Worm (Caenorhabditis elegans) whole organism, L4/young adult: ENCODE measurements around the gene F01D5.6.
"Not testable (repeated sequence)": the region's sequence is repeated elsewhere in the genome, so short reads cannot be mapped to it uniquely, and the experiment has no call there.

ENCODE experiments used
- W03F9.2 ChIP-seq: fragments of 150-350 bp; optimal IDR thresholded peaks from 2 replicates; lab custom pipeline; 2014; ENCODE audit warnings: missing biosample characterization, missing genetic modification characterization
- dao-5 ChIP-seq: sonication (generic microtip); optimal IDR thresholded peaks from 2 replicates; lab custom pipeline; 2016; ENCODE audit warnings: missing genotype, missing genetic modification characterization, moderate library complexity, missing compliant biosample characterization
- him-1 ChIP-seq: sonication (generic microtip); optimal IDR thresholded peaks from 2 replicates; lab custom pipeline; 2016; ENCODE audit warnings: missing genotype, missing genetic modification reagents, missing genetic modification characterization, missing compliant biosample characterization

The F01D5.6 gene

DNA sequence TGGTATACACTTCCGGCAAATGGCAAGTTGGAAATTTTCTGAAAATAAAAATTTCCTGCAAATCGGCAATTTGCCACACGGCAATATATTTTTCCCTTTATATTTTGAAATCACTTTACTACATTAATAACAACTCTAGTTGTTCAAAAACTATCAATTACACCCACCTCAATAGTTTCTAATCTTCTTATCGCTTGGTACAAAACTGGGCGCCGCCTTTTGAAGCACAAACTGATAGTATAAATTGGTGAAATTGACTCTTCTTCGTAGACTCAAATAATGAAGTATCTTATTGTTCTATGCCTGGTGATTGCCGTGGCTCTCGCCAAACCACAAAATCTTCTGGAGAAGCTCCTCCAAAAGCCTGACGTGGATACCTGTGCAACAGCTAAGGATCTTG is 25.2 kb upstream of the F01D5.6 start, which contains the start of gene Y39G8B.9:
Y39G8B.9 (plus strand) TSS at position 269 of the 400 bp plus-strand sequence.
- TF ChIP-seq W03F9.2 (tag; lab: Kevin White, UChicago) (no peak), him-1 (tag; lab: Kevin White, UChicago) (no peak), dao-5 (tag; lab: Kevin White, UChicago) (no peak)

DNA sequence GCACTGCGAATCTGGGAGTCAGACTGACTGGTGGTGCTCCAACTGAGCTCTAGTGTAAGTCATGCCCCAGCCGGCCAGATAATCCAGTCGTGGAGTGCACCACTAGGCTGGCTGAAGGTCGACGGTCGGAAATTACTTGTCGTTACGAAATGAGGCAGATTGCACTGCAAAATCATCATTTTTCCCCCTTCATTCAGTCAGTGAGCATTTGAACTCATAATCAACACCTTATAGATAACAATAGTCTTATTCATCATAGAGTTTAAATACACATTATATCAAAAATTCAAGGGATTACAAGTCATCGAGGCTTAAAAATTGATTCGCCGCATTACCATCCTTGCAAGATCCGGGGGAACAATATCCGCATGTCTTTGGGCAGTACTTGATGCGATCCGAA is 24.5 kb upstream of the F01D5.6 start:
- TF ChIP-seq W03F9.2 (tag; lab: Kevin White, UChicago), result no peak

DNA sequence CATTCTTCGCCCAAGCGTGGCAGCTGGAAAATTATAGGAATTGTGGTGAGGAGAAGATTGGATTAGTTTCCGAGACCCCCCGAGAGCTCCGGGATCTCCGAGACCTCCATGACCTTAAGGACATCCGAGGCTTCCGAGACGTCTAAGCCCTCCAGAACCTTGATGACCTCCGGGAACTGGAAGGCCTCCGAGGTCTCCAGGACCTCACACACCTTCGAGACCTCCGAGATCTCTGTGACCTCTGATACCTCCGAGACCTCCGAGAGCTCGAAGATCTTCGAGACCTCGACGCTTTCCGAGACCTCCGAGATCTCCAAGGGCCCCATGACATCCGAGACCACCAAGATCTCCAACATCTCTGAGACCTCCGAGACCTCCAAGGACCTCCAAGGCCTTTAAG is 24.1 kb upstream of the F01D5.6 start:
- TF ChIP-seq him-1 (tag; lab: Kevin White, UChicago) (no peak), dao-5 (tag; lab: Kevin White, UChicago) (no peak), W03F9.2 (tag; lab: Kevin White, UChicago) (no peak)

DNA sequence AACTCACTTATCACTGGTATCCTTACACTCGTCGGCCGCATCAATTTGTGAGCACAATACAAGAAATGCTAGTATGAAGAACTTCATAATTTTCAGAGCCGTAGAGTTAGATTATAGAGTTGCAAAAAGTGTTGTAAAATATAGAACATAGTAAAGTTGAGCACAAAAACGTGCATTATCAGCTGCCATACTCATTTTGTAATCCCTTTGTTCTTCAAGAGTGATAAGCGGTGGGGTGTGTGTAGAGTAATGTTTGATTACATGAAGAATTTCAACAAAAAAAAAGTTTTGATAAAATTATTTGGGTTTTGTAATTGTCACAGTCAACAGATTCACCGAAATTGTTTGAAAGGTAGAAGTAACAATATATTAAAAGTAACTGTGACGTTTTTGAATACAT is 23.4 kb upstream of the F01D5.6 start, which contains the start of the genes Y39G8B.13 and Y39G8B.10:
Y39G8B.13 (minus strand) TSS at position 125 of the 400 bp plus-strand sequence.
Y39G8B.10 (minus strand) TSS at position 193 of the 400 bp plus-strand sequence.
- TF ChIP-seq him-1 (tag; lab: Kevin White, UChicago), result no peak
- no peak for TF ChIP-seq W03F9.2 (tag; lab: Kevin White, UChicago)
- TF ChIP-seq dao-5 (tag; lab: Kevin White, UChicago), result no peak

DNA sequence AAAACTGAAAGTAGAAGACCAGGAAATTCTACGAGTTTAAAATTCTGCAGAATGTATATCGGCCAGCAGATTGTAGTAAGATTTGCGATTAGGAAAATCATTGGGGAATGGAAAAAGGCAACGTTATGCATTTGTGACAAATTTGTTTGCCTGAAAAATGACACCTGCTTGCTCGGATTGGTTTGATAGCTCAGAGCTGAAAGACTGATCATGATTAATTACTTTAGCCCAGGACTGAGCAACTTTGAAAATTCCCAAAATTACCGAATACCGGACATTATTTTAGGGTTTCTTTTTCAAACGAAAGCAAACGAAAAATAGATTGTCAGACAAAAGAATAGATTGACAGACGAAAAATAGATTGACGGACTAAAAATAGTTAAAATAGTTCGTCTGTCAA is 21.8 kb upstream of the F01D5.6 start, which contains the start of gene sre-47:
sre-47 (minus strand) TSS at position 101 of the 400 bp plus-strand sequence.
- no peak for TF ChIP-seq him-1 (tag; lab: Kevin White, UChicago)
- no peak for TF ChIP-seq dao-5 (tag; lab: Kevin White, UChicago)
- no peak for TF ChIP-seq W03F9.2 (tag; lab: Kevin White, UChicago)

DNA sequence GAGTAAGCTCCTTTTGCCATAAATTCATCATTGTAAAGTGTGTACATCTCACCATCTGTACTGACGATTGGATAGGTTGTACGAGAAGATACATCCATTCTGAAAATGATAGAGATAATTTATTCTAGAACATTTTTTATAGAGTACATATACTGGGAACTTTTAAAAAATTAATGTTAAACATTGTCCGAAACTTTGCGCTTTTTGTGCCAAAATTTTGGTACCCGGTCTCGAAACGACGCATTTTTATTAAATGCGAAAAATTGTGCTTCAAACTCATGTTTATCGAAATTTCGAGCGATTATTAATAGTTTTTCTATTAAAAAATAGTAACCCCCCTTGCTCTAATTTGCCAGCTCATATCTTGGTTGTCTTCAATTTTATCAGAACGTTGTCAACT is 14.6 kb upstream of the F01D5.6 start, which contains the start of gene Y39G8B.5:
Y39G8B.5 (minus strand) TSS at position 101 of the 400 bp plus-strand sequence.
- TF ChIP-seq W03F9.2 (tag; lab: Kevin White, UChicago), result no peak
- no peak for TF ChIP-seq him-1 (tag; lab: Kevin White, UChicago)
- no peak for TF ChIP-seq dao-5 (tag; lab: Kevin White, UChicago)

DNA sequence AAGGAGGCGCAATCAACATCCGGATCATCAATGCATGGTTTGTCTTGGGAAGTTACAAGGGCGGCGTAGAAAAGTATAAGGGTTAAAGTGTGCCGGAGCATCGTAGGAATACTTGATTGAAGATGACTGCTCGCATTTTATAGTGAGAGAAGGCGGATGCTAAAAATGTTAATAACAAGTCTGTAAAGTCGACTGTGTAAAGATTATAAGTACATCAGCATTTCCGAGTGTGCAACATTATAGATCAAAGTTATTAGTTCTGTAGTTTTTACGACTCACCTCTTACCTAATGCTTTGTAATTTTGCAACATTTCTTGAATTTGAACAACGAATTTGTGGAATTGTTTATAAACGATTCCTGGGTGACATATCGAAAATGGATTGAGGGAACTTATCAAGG is 11.4 kb upstream of the F01D5.6 start, which contains the start of gene Y39G8B.7:
Y39G8B.7 (minus strand) TSS at position 101 of the 400 bp plus-strand sequence.
- TF ChIP-seq him-1 (tag; lab: Kevin White, UChicago) (no peak), W03F9.2 (tag; lab: Kevin White, UChicago) (no peak), dao-5 (tag; lab: Kevin White, UChicago) (no peak)

DNA sequence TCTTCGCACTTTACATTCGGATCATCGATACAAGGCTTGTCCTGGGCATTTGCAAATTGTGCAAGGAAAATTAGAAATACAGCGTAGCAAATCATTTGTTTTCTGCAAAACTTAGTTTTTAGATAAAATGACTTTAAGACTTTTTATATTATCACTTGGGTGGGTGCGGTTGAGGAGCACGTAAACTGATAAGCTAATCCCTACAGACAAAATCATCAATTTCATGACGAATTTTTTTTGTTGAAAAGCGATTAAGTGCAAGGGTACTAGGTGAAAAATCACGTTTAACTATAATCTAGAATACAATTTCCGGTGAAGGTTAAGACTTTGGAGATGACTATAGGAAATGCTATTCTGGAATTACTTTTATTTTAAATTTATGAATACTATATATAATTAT is 8.8 kb upstream of the F01D5.6 start, which contains the start of gene F01D5.1:
F01D5.1 (minus strand) TSS at position 105 of the 400 bp plus-strand sequence.
- TF ChIP-seq dao-5 (tag; lab: Kevin White, UChicago) (no peak), him-1 (tag; lab: Kevin White, UChicago) (no peak), W03F9.2 (tag; lab: Kevin White, UChicago) (no peak)

DNA sequence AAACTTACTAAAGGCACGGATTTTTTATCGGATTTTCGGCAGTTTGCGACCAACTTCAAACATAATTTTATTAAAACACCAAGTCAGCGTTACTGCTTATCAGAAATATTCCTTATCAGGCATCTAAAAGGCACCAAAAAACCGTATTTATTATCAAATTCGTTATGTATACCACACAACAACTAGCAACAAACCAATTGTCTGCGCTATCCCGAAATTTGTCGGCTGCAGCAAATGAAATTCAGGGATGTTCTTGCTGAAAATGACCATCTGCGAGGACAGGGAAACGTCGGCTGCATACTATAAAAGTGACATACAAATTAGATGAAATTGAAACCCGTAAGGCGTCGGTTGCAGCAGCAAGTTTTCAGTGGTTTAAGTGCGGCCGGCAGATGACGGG is 8.3 kb upstream of the F01D5.6 start:
- TF ChIP-seq him-1 (tag; lab: Kevin White, UChicago), result no peak
- TF ChIP-seq W03F9.2 (tag; lab: Kevin White, UChicago), result no peak
- no peak for TF ChIP-seq dao-5 (tag; lab: Kevin White, UChicago)

DNA sequence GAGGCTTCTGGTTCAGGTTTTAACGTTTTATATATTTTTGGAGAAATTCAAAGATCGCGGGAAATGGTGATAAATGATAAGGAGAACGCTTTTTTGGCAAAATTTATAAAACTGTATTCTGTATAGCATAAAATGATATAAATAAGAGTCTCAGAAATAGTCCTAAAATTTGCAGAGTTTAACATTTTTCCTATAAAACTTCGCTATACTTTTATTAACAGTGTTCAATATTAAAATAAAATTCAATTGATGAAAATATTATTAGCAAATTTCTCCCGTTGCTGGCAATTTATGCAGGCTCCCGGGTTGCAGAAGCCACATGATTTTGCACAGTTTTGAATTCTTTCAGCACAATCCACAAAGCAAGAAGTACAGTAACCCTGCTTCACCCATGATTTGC is 7.3 kb upstream of the F01D5.6 start, which contains the start of gene F01D5.2:
F01D5.2 (minus strand) TSS at position 101 of the 400 bp plus-strand sequence.
- TF ChIP-seq W03F9.2 (tag; lab: Kevin White, UChicago), result no peak
- no peak for TF ChIP-seq him-1 (tag; lab: Kevin White, UChicago)
- no peak for TF ChIP-seq dao-5 (tag; lab: Kevin White, UChicago)

DNA sequence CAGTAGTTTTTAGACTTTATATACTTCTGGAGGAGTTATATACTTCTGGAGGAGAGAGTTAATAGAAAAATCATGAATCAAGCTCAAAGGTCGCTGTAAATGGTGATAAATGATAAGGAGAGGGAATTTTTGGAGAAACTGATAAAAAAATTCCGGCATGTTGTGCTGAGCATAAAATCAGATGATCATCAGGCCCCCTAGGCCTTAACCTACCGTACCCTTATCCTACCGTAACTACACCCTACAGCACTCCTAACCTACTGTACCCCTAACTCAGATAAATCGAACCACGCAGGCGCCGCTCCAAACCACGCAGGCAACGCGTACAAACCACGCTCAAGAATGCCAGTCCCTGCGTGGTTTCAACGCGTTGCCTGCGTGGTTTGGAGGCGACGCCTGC is 6.3 kb upstream of the F01D5.6 start, which contains the start of gene F01D5.3:
F01D5.3 (minus strand) TSS at position 101 of the 400 bp plus-strand sequence.
- not testable (repeated sequence) for TF ChIP-seq dao-5, him-1, W03F9.2 (tag; lab: Kevin White, UChicago)

DNA sequence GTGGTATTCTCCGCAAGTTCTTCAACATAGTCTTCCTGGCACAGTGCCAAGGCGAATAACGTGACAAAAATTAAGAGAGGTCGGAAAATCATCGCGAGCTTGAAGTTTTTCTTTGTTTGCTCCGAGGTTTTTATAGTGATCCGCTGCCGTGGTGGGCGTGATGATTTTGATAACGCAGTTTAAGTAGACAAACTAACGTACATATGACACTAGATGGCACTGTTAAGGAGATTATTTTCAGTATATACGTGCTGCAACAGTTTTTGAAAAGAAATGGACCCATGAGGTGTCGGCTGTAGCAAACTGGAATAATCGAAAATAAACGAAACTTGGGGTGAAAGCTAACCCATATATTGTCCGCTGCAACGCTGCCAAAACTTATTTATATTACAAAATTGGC is 4.1 kb upstream of the F01D5.6 start, which contains the start of gene F01D5.5:
F01D5.5 (minus strand) TSS at position 101 of the 400 bp plus-strand sequence.
- TF ChIP-seq W03F9.2 (tag; lab: Kevin White, UChicago), result no peak
- TF ChIP-seq dao-5 (tag; lab: Kevin White, UChicago), result no peak
- TF ChIP-seq him-1 (tag; lab: Kevin White, UChicago), result no peak

DNA sequence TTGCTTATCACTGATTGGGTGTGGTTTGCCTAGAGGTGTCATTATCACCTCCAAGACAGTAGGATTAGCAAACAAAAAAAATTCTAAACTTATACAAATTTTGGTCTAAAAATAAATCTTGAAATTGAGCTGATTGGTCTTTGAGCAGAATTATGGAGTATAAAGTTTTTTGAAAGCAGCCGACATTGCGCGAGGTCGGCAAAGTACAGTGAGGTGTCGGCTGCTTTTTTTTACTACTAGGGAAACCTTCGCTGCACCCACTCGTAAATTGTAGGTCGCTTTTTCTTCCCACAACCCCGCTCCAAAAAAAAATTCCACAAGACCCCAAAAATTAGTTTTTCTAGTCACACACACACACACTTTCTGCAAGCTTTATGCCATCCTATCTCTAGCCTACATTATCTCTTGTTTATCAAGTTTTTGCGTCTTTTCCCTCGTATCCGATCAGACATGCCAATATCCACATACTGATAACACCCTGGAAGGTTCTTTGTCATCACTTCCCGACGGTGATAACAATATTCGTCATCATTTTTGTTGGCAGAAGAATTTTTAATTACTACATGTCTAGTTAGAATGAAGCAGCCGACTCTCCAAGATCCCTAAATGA is 2.4 kb upstream of the F01D5.6 start:
- TF ChIP-seq him-1 (tag; lab: Kevin White, UChicago), result no peak
- no peak for TF ChIP-seq W03F9.2 (tag; lab: Kevin White, UChicago)
- no peak for TF ChIP-seq dao-5 (tag; lab: Kevin White, UChicago)
